Fruit fly (Drosophila melanogaster) whole organism, embryonic: ENCODE data around the gene Gr64d.

Experiments used
- Aef1 ChIP-seq: fragments of 200-800 bp; sonication (Bioruptor generic); IDR thresholded peaks from 3 replicates; pipeline ENCODE4 v1.3.6; 2022; ENCODE audit warnings: missing biosample characterization, missing genetic modification characterization
- Atf6 ChIP-seq: fragments of 200-800 bp; sonication (Bioruptor generic); IDR thresholded peaks from 2 replicates; pipeline ENCODE4 v1.3.6; 2022; ENCODE audit warnings: missing biosample characterization, missing genetic modification characterization
- BEAF-32 ChIP-seq: fragments of 200-800 bp; sonication (Bioruptor generic); optimal IDR thresholded peaks from 3 replicates; lab custom pipeline; 2017; ENCODE audit warnings: missing biosample characterization, missing genetic modification characterization, mild to moderate bottlenecking, moderate library complexity, missing genetic modification reagents
- CG10431 ChIP-seq: fragments of 200-800 bp; sonication (Bioruptor generic); optimal IDR thresholded peaks from 3 replicates; lab custom pipeline; 2018; ENCODE audit warnings: missing biosample characterization, mild to moderate bottlenecking, missing genetic modification characterization
- CG10565 ChIP-seq: fragments of 200-800 bp; sonication (Bioruptor generic); optimal IDR thresholded peaks from 3 replicates; lab custom pipeline; 2016; ENCODE audit warnings: missing biosample characterization, mild to moderate bottlenecking, missing genetic modification characterization
- CG11093 ChIP-seq: fragments of 200-800 bp; sonication (Bioruptor generic); IDR thresholded peaks from 3 replicates; pipeline ENCODE4 v1.3.6; 2022; ENCODE audit warnings: missing biosample characterization, missing genetic modification characterization
- CG12219 ChIP-seq: fragments of 200-800 bp; sonication (Bioruptor generic); optimal IDR thresholded peaks from 3 replicates; lab custom pipeline; 2018; ENCODE audit warnings: missing biosample characterization, mild to moderate bottlenecking, missing genetic modification characterization
- CG12391 ChIP-seq: fragments of 200-800 bp; sonication (Bioruptor generic); optimal IDR thresholded peaks from 3 replicates; lab custom pipeline; 2018; ENCODE audit warnings: missing biosample characterization, mild to moderate bottlenecking, missing genetic modification characterization, moderate library complexity
- CG13287 ChIP-seq: fragments of 200-800 bp; sonication (Bioruptor generic); IDR thresholded peaks from 2 replicates; pipeline ENCODE4 v1.3.6; 2022; ENCODE audit warnings: missing biosample characterization, missing genetic modification characterization; ENCODE audit not compliant: partially characterized antibody
- CG13424 ChIP-seq: fragments of 200-800 bp; sonication (Bioruptor generic); optimal IDR thresholded peaks from 2 replicates; lab custom pipeline; 2019; ENCODE audit warnings: missing biosample characterization, mild to moderate bottlenecking, missing genetic modification characterization, moderate library complexity
- CG15073 ChIP-seq: fragments of 200-800 bp; sonication (Bioruptor generic); optimal IDR thresholded peaks from 2 replicates; lab custom pipeline; 2016; ENCODE audit warnings: missing biosample characterization, missing genetic modification characterization
- CG1529 ChIP-seq: fragments of 200-800 bp; sonication (Bioruptor generic); optimal IDR thresholded peaks from 3 replicates; lab custom pipeline; 2018; ENCODE audit warnings: missing biosample characterization, missing genetic modification characterization
- CG15696 ChIP-seq: fragments of 200-800 bp; sonication (Bioruptor generic); optimal IDR thresholded peaks from 2 replicates; lab custom pipeline; 2019; ENCODE audit warnings: missing biosample characterization, mild to moderate bottlenecking, missing genetic modification characterization, moderate library complexity
- CG17359 ChIP-seq: fragments of 200-800 bp; sonication (Bioruptor generic); optimal IDR thresholded peaks from 3 replicates; lab custom pipeline; 2018; ENCODE audit warnings: missing biosample characterization, mild to moderate bottlenecking, missing genetic modification characterization, moderate library complexity
- CG18619 ChIP-seq: fragments of 200-800 bp; sonication (Bioruptor generic); optimal IDR thresholded peaks from 3 replicates; lab custom pipeline; 2017; ENCODE audit warnings: missing biosample characterization, mild to moderate bottlenecking, missing genetic modification characterization
- CG3065 ChIP-seq: fragments of 200-800 bp; sonication (Bioruptor generic); optimal IDR thresholded peaks from 2 replicates; lab custom pipeline; 2016; ENCODE audit warnings: missing biosample characterization, missing genetic modification characterization
- CG31365 ChIP-seq: fragments of 200-800 bp; sonication (Bioruptor generic); optimal IDR thresholded peaks from 2 replicates; lab custom pipeline; 2018; ENCODE audit warnings: missing biosample characterization, mild to moderate bottlenecking, missing genetic modification characterization
- CG3838 ChIP-seq: fragments of 200-800 bp; sonication (Bioruptor generic); optimal IDR thresholded peaks from 3 replicates; lab custom pipeline; 2016; ENCODE audit warnings: missing biosample characterization, missing genetic modification characterization
- CG4404 ChIP-seq: fragments of 200-800 bp; sonication (Bioruptor generic); IDR thresholded peaks from 2 replicates; pipeline ENCODE4 v1.3.6; 2022; ENCODE audit warnings: missing biosample characterization, missing genetic modification characterization
- CG6254 ChIP-seq: fragments of 200-800 bp; sonication (Bioruptor generic); optimal IDR thresholded peaks from 3 replicates; lab custom pipeline; 2017; ENCODE audit warnings: mild to moderate bottlenecking, missing biosample characterization, missing genetic modification reagents, missing genetic modification characterization
- CG7963 ChIP-seq: fragments of 200-800 bp; sonication (Bioruptor generic); IDR thresholded peaks from 3 replicates; pipeline ENCODE4 v1.3.6; 2022; ENCODE audit warnings: missing biosample characterization, missing genetic modification characterization; ENCODE audit not compliant: partially characterized antibody
- CG8388 ChIP-seq: fragments of 200-800 bp; sonication (Bioruptor generic); optimal IDR thresholded peaks from 2 replicates; lab custom pipeline; 2019; ENCODE audit warnings: missing biosample characterization, mild to moderate bottlenecking, missing genetic modification characterization, moderate library complexity
- CG8478 ChIP-seq: fragments of >200 bp; optimal IDR thresholded peaks from 2 replicates; lab custom pipeline; 2018
- E2f2 ChIP-seq: fragments of 200-800 bp; sonication (Bioruptor generic); IDR thresholded peaks from 2 replicates; pipeline ENCODE4 v1.3.6; 2022; ENCODE audit warnings: missing biosample characterization, missing genetic modification characterization
- GATAe ChIP-seq: fragments of 200-800 bp; sonication (Bioruptor generic); conservative IDR thresholded peaks from 2 replicates; pipeline ENCODE4 v1.3.6; 2022; ENCODE audit warnings: missing biosample characterization, missing genetic modification characterization
- H15 ChIP-seq: fragments of 200-800 bp; sonication (Bioruptor generic); IDR thresholded peaks from 3 replicates; pipeline ENCODE4 v1.3.6; 2022; ENCODE audit warnings: missing biosample characterization, missing genetic modification characterization
- HmgZ ChIP-seq: fragments of 200-800 bp; sonication (Bioruptor generic); optimal IDR thresholded peaks from 2 replicates; lab custom pipeline; 2018; ENCODE audit warnings: missing biosample characterization, mild to moderate bottlenecking, missing genetic modification characterization
- Hmx ChIP-seq: fragments of 200-800 bp; sonication (Bioruptor generic); optimal IDR thresholded peaks from 2 replicates; lab custom pipeline; 2016; ENCODE audit warnings: missing biosample characterization, missing genetic modification characterization
- Med ChIP-seq: fragments of 200-800 bp; sonication (Bioruptor generic); peaks from one replicate; lab custom pipeline; 2016; ENCODE audit warnings: missing biosample characterization, missing genetic modification characterization, mild to moderate bottlenecking, inconsistent platforms, moderate library complexity
- Opbp ChIP-seq: fragments of 200-800 bp; sonication (Bioruptor generic); IDR thresholded peaks from 3 replicates; pipeline ENCODE4 v1.3.6; 2022; ENCODE audit warnings: missing biosample characterization, missing genetic modification characterization; ENCODE audit not compliant: partially characterized antibody
- abd-A ChIP-seq: fragments of 200-800 bp; sonication (Bioruptor generic); optimal IDR thresholded peaks from 3 replicates; lab custom pipeline; 2019; ENCODE audit warnings: missing biosample characterization, mild to moderate bottlenecking, missing genetic modification characterization, moderate library complexity
- bab2 ChIP-seq: fragments of 200-800 bp; sonication (Bioruptor generic); optimal IDR thresholded peaks from 2 replicates; lab custom pipeline; 2016; ENCODE audit warnings: missing biosample characterization, missing genetic modification characterization
- br ChIP-seq: fragments of >200 bp; optimal IDR thresholded peaks from 2 replicates; lab custom pipeline; 2017
- ci ChIP-seq: fragments of 200-800 bp; sonication (Bioruptor generic); IDR thresholded peaks from 3 replicates; pipeline ENCODE4 v1.3.6; 2022; ENCODE audit warnings: missing biosample characterization, missing genetic modification characterization
- ems ChIP-seq: fragments of 200-800 bp; sonication (Bioruptor generic); optimal IDR thresholded peaks from 3 replicates; lab custom pipeline; 2016; ENCODE audit warnings: missing biosample characterization, missing genetic modification characterization
- eyg ChIP-seq: fragments of 200-800 bp; sonication (Bioruptor generic); optimal IDR thresholded peaks from 3 replicates; lab custom pipeline; 2016; ENCODE audit warnings: missing biosample characterization, missing genetic modification characterization
- gt ChIP-seq: fragments of 200-800 bp; sonication (Bioruptor generic); IDR thresholded peaks from 2 replicates; pipeline ENCODE4 v1.3.6; 2022; ENCODE audit warnings: missing biosample characterization, missing genetic modification characterization
- h ChIP-seq: fragments of >200 bp; optimal IDR thresholded peaks from 2 replicates; lab custom pipeline; 2017
- luna ChIP-seq: fragments of 200-800 bp; sonication (Bioruptor generic); optimal IDR thresholded peaks from 2 replicates; lab custom pipeline; 2016; ENCODE audit warnings: missing biosample characterization, missing genetic modification characterization
- pb ChIP-seq: fragments of 200-800 bp; sonication (Bioruptor generic); optimal IDR thresholded peaks from 3 replicates; lab custom pipeline; 2016; ENCODE audit warnings: missing biosample characterization, missing genetic modification characterization
- peb ChIP-seq: fragments of 200-800 bp; sonication (Bioruptor generic); IDR thresholded peaks from 2 replicates; pipeline ENCODE4 v1.3.6; 2022; ENCODE audit warnings: missing biosample characterization, missing genetic modification characterization
- pfk ChIP-seq: fragments of 200-800 bp; sonication (Bioruptor generic); optimal IDR thresholded peaks from 2 replicates; lab custom pipeline; 2018; ENCODE audit warnings: missing biosample characterization, mild to moderate bottlenecking, missing genetic modification characterization, moderate library complexity
- schlank ChIP-seq: fragments of 200-800 bp; sonication (Bioruptor generic); optimal IDR thresholded peaks from 2 replicates; lab custom pipeline; 2018; ENCODE audit warnings: missing biosample characterization, mild to moderate bottlenecking, missing genetic modification characterization
- seq ChIP-seq: fragments of 200-800 bp; sonication (Bioruptor generic); IDR thresholded peaks from 2 replicates; pipeline ENCODE4 v1.3.6; 2022; ENCODE audit warnings: missing biosample characterization, missing genetic modification characterization
- sisA ChIP-seq: fragments of 200-800 bp; sonication (Bioruptor generic); IDR thresholded peaks from 2 replicates; pipeline ENCODE4 v1.3.6; 2022; ENCODE audit warnings: missing biosample characterization, missing genetic modification characterization
- sob ChIP-seq: fragments of 200-800 bp; sonication (Bioruptor generic); IDR thresholded peaks from 2 replicates; pipeline ENCODE4 v1.3.6; 2022; ENCODE audit warnings: missing biosample characterization, missing genetic modification characterization
- ssp ChIP-seq: fragments of 200-800 bp; sonication (Bioruptor generic); IDR thresholded peaks from 2 replicates; pipeline ENCODE4 v1.3.6; 2022; ENCODE audit warnings: missing biosample characterization, missing genetic modification characterization
- tap ChIP-seq: fragments of 200-800 bp; optimal IDR thresholded peaks from 3 replicates; lab custom pipeline; 2019; ENCODE audit warnings: missing biosample characterization, mild to moderate bottlenecking, missing genetic modification characterization, moderate library complexity
- trh ChIP-seq: fragments of 200-800 bp; sonication (Bioruptor generic); optimal IDR thresholded peaks from 2 replicates; lab custom pipeline; 2016; ENCODE audit warnings: missing biosample characterization, missing genetic modification characterization
- vvl ChIP-seq: fragments of 200-800 bp; sonication (Bioruptor generic); IDR thresholded peaks from 2 replicates; pipeline ENCODE4 v1.3.6; 2022; ENCODE audit warnings: missing biosample characterization, missing genetic modification characterization
- wor ChIP-seq: fragments of 200-800 bp; sonication (Bioruptor generic); IDR thresholded peaks from 2 replicates; pipeline ENCODE4 v1.3.6; 2022; ENCODE audit warnings: missing biosample characterization, missing genetic modification characterization
- zfh1 ChIP-seq: fragments of 200-800 bp; sonication (Bioruptor generic); IDR thresholded peaks from 3 replicates; pipeline ENCODE4 v1.3.6; 2022; ENCODE audit warnings: missing biosample characterization, missing genetic modification characterization
- zfh2 ChIP-seq: fragments of 200-800 bp; sonication (Bioruptor generic); optimal IDR thresholded peaks from 2 replicates; lab custom pipeline; 2016; ENCODE audit warnings: missing biosample characterization, missing genetic modification characterization

The Gr64d gene

dm6 chr3L:4021260-4021831 lies 10.5 kb upstream of the Gr64d start, which contains the start of gene Mul1 (continued):
- TF ChIP-seq ems (GFP tag; lab: Kevin White, UChicago) (no peak), Opbp (0 out of 3 replicates have a peak, but pooled peaks have one; percentile 33), CG31365 (tag; lab: Kevin White, UChicago) (no peak), CG18619 (no peak), h (no peak), CG10565 (GFP tag; lab: Kevin White, UChicago) (no peak), wor (GFP tag; lab: Robert Waterston, UW) (no peak), Med (GFP tag; lab: Kevin White, UChicago) (peak; percentile 75), seq (GFP tag; lab: Robert Waterston, UW) (no peak), tap (tag; lab: Kevin White, UChicago) (no peak), sob (GFP tag; lab: Robert Waterston, UW) (no peak), peb (GFP tag; lab: Robert Waterston, UW) (no peak), CG7963 (no peak), sisA (no peak), luna (GFP tag; lab: Kevin White, UChicago) (no peak), Aef1 (GFP tag; lab: Robert Waterston, UW) (no peak), E2f2 (GFP tag; lab: Robert Waterston, UW) (peak; percentile 93), HmgZ (peak; percentile 35), CG4404 (GFP tag; lab: Robert Waterston, UW) (no peak), CG11093 (GFP tag; lab: Robert Waterston, UW) (no peak), vvl (GFP tag; lab: Robert Waterston, UW) (no peak), CG17359 (tag; lab: Kevin White, UChicago) (no peak), Hmx (GFP tag; lab: Kevin White, UChicago) (no peak), schlank (no peak), CG13287 (GFP tag; lab: Robert Waterston, UW) (peak; percentile 54; the same call in 1 of the 2 replicates), CG13424 (no peak), Atf6 (GFP tag; lab: Robert Waterston, UW) (no peak), eyg (GFP tag; lab: Kevin White, UChicago) (no peak), CG12219 (no peak), CG15696 (no peak), BEAF-32 (peak; percentile 36), zfh1 (GFP tag; lab: Robert Waterston, UW) (no peak), CG6254 (GFP tag; lab: Kevin White, UChicago) (peak; percentile 36), ssp (GFP tag; lab: Robert Waterston, UW) (no peak), gt (GFP tag; lab: Robert Waterston, UW) (no peak), ci (no peak), CG8478 (peak; percentile 3), CG3838 (GFP tag; lab: Kevin White, UChicago) (no peak), CG12391 (tag; lab: Kevin White, UChicago) (no peak), abd-A (tag; lab: Kevin White, UChicago) (no peak), CG8388 (GFP tag; lab: Kevin White, UChicago) (no peak), H15 (GFP tag; lab: Robert Waterston, UW) (no peak), GATAe (GFP tag; lab: Robert Waterston, UW) (no peak), trh (GFP tag; lab: Kevin White, UChicago) (no peak), pb (GFP tag; lab: Kevin White, UChicago) (no peak), CG1529 (GFP tag; lab: Kevin White, UChicago) (no peak), br (no peak), CG10431 (GFP tag; lab: Kevin White, UChicago) (no peak), pfk (GFP tag; lab: Kevin White, UChicago) (no peak), bab2 (GFP tag; lab: Kevin White, UChicago) (no peak), CG15073 (GFP tag; lab: Kevin White, UChicago) (no peak), zfh2 (GFP tag; lab: Kevin White, UChicago) (no peak), CG3065 (GFP tag; lab: Kevin White, UChicago) (no peak)
